Worm (Caenorhabditis elegans): ENCODE data around the gene slc-28.2.

slc-28.2 gene

ce11 chrV:3459919-3460318 is at the start of gene slc-28.2:
Gene slc-28.2, plus strand, starts transcription at chrV:3460219.
- TF ChIP-seq nhr-77 (tag; optimal IDR thresholded peaks at IDR 0.05) = no peak
- no peak for TF ChIP-seq lin-13 (GFP tag; optimal IDR thresholded peaks at IDR 0.05)
- TF ChIP-seq sem-4 (tag; optimal IDR thresholded peaks at IDR 0.05) = no peak
- no peak for TF ChIP-seq alr-1 (tag; optimal IDR thresholded peaks at IDR 0.05)
- no peak for TF ChIP-seq ztf-1 (GFP tag; conservative IDR thresholded peaks at IDR 0.05)
- TF ChIP-seq dmd-4 (tag; optimal IDR thresholded peaks at IDR 0.05) = no peak
- no peak for TF ChIP-seq sma-9 (GFP tag; optimal IDR thresholded peaks at IDR 0.05)
- no peak for TF ChIP-seq sma-9 (tag; optimal IDR thresholded peaks at IDR 0.05)
- TF ChIP-seq snpc-4 (tag; optimal IDR thresholded peaks at IDR 0.05) = no peak
- no peak for TF ChIP-seq ztf-11 (tag; optimal IDR thresholded peaks at IDR 0.05)
- TF ChIP-seq Y55F3AM.14 (GFP tag; optimal IDR thresholded peaks at IDR 0.05) = no peak
- no peak for TF ChIP-seq nhr-12 (tag; optimal IDR thresholded peaks at IDR 0.05)

DNA sequence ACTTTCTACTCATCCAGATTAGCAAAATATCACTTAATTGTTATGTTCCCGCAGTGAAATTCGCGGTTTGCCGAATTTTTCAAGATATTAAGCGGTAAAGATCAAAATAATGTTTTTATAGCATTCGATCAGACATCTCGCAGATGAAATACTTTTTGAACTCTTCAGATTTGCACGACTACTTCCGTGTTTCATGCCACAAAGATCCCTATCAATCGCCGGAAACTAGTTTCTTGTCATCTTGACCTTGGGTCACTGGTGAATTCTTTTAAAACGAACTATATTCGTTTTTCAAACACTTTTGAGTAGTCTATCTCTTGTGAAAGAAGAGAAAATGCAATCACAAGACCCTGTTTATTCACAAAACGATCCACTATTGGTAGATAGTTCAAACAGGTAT is 47.0 kb upstream of the slc-28.2 start, which contains the start of gene txt-11:
TSS of gene txt-11 (plus strand) at position 301 of the 400 bp plus-strand sequence.
- TF ChIP-seq nhr-25 (tag; optimal IDR thresholded peaks at IDR 0.05) (no peak), sma-9 (GFP tag; optimal IDR thresholded peaks at IDR 0.05) (peak; percentile 64), sma-9 (tag; optimal IDR thresholded peaks at IDR 0.05) (no peak)

DNA sequence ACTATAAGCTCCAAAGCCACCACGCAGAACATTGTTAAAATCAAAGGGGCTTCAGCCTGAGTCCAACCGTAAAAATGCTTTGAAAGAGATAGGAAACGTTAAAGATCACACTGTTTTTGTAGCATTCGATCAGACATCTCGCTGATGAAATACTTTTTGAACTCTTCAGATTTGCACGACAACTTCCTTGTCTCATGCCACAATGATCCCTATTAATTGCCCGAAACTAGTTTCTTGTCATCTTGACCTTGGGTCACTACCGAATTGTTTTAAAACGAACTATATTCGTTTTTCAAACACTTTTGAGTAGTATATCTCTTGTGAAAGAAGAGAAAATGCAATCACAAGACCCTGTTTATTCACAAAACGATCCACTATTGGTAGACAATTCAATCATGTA is 42.1 kb upstream of the slc-28.2 start, which contains the start of gene T20D4.3:
TSS of gene T20D4.3 (plus strand) at position 301 of the 400 bp plus-strand sequence.
- TF ChIP-seq nhr-77 (tag; optimal IDR thresholded peaks at IDR 0.05) = no peak
- no peak for TF ChIP-seq lsy-2 (tag; optimal IDR thresholded peaks at IDR 0.05)
- no peak for TF ChIP-seq skn-1 (tag; optimal IDR thresholded peaks at IDR 0.05)
- no peak for TF ChIP-seq nhr-12 (tag; optimal IDR thresholded peaks at IDR 0.05)
- TF ChIP-seq alr-1 (tag; optimal IDR thresholded peaks at IDR 0.05) = no peak
- TF ChIP-seq mbf-1 (tag; optimal IDR thresholded peaks at IDR 0.05) = no peak
- no peak for TF ChIP-seq mab-5 (tag; optimal IDR thresholded peaks at IDR 0.05)
- TF ChIP-seq ZK546.5 (tag; optimal IDR thresholded peaks at IDR 0.05) = no peak
- TF ChIP-seq ztf-11 (tag; optimal IDR thresholded peaks at IDR 0.05) = no peak
- no peak for TF ChIP-seq dmd-4 (tag; optimal IDR thresholded peaks at IDR 0.05)
- no peak for TF ChIP-seq lin-39 (tag; optimal IDR thresholded peaks at IDR 0.05)
- TF ChIP-seq gmeb-1 (tag; optimal IDR thresholded peaks at IDR 0.05) = no peak
- no peak for TF ChIP-seq ceh-82 (tag; optimal IDR thresholded peaks at IDR 0.05)
- no peak for TF ChIP-seq lin-13 (GFP tag; optimal IDR thresholded peaks at IDR 0.05)

- no peak for TF ChIP-seq mdl-1 (tag; optimal IDR thresholded peaks at IDR 0.05)
- no peak for TF ChIP-seq nhr-129 (tag; optimal IDR thresholded peaks at IDR 0.05)
- TF ChIP-seq snpc-4 (tag; optimal IDR thresholded peaks at IDR 0.05) = no peak
- no peak for TF ChIP-seq zag-1 (tag; optimal IDR thresholded peaks at IDR 0.05)
- no peak for TF ChIP-seq unc-62 (GFP tag; optimal IDR thresholded peaks at IDR 0.05)
- TF ChIP-seq blmp-1 (tag; optimal IDR thresholded peaks at IDR 0.05; ENCODE audit: insufficient read depth) = no peak
- TF ChIP-seq ama-1 (optimal IDR thresholded peaks at IDR 0.05) = no peak
- no peak for TF ChIP-seq ztf-11 (tag; optimal IDR thresholded peaks at IDR 0.05)
These were observed 35.7 kb upstream of the slc-28.2 start, which contains the start of gene srab-21 for ce11 chrV:3424341-3424740. Gene srab-21, minus strand, starts transcription at chrV:3424441.

- no peak for TF ChIP-seq mdl-1 (tag; optimal IDR thresholded peaks at IDR 0.05)
- no peak for TF ChIP-seq crh-2 (tag; optimal IDR thresholded peaks at IDR 0.05)
- TF ChIP-seq lin-11 (tag; optimal IDR thresholded peaks at IDR 0.05) = no peak
- TF ChIP-seq nhr-129 (tag; optimal IDR thresholded peaks at IDR 0.05) = no peak
- no peak for TF ChIP-seq ztf-11 (tag; optimal IDR thresholded peaks at IDR 0.05)
- TF ChIP-seq ceh-82 (tag; optimal IDR thresholded peaks at IDR 0.05) = no peak
- no peak for TF ChIP-seq unc-62 (GFP tag; optimal IDR thresholded peaks at IDR 0.05)
- TF ChIP-seq mab-5 (tag; optimal IDR thresholded peaks at IDR 0.05) = no peak
- no peak for TF ChIP-seq Y55F3AM.14 (GFP tag; optimal IDR thresholded peaks at IDR 0.05)
- no peak for TF ChIP-seq unc-39 (tag; optimal IDR thresholded peaks at IDR 0.05)
- TF ChIP-seq ztf-4 (tag; optimal IDR thresholded peaks at IDR 0.05) = no peak
- TF ChIP-seq nhr-6 (tag; optimal IDR thresholded peaks at IDR 0.05) = no peak
- TF ChIP-seq sma-3 (GFP tag; optimal IDR thresholded peaks at IDR 0.05) = no peak
- no peak for TF ChIP-seq fos-1 (tag; optimal IDR thresholded peaks at IDR 0.05)
- no peak for TF ChIP-seq sem-4 (tag; optimal IDR thresholded peaks at IDR 0.05)
These were observed 33.9 kb upstream of the slc-28.2 start, which contains the start of gene srab-22 for ce11 chrV:3426076-3426475. Gene srab-22, plus strand, starts transcription at chrV:3426376.

Data from whole organism, L2 larva.